Fruit fly (Drosophila melanogaster): Measurements from ENCODE around the gene Wnk.
A peak's percentile ranks its signal among the peaks of the same experiment; 100 is the strongest.

The Wnk gene

dm6 chr3L:21538893-21539244, 15.9 kb downstream of the Wnk start:
- no peak for TF ChIP-seq CG7101 (tag; optimal IDR thresholded peaks at IDR 0.05)
- no peak for TF ChIP-seq cnc (optimal IDR thresholded peaks at IDR 0.05)
- no peak for TF ChIP-seq tj (GFP tag; optimal IDR thresholded peaks at IDR 0.05)
- no peak for TF ChIP-seq toe (GFP tag; optimal IDR thresholded peaks at IDR 0.05)
- TF ChIP-seq kay (GFP tag; ENCODE audit: borderline replicate concordance): no peak
- no peak for TF ChIP-seq CG5204 (GFP tag; optimal IDR thresholded peaks at IDR 0.05)
- no peak for TF ChIP-seq CG11617 (GFP tag; optimal IDR thresholded peaks at IDR 0.05)
- TF ChIP-seq bab1 (GFP tag; optimal IDR thresholded peaks at IDR 0.05): no peak
- TF ChIP-seq CG14711 (tag; optimal IDR thresholded peaks at IDR 0.05): no peak

- TF ChIP-seq Crg-1 (GFP tag; optimal IDR thresholded peaks at IDR 0.05) (peak; percentile 19), CG1620 (GFP tag; optimal IDR thresholded peaks at IDR 0.05) (peak; percentile 51), CG5204 (GFP tag; optimal IDR thresholded peaks at IDR 0.05) (no peak), CG7045 (GFP tag; optimal IDR thresholded peaks at IDR 0.05) (no peak), cnc (optimal IDR thresholded peaks at IDR 0.05) (peak; percentile 81 to 95), CG12768 (GFP tag; optimal IDR thresholded peaks at IDR 0.05) (no peak), Mnt (GFP tag; optimal IDR thresholded peaks at IDR 0.05) (peak; percentile 33), CG14711 (tag; optimal IDR thresholded peaks at IDR 0.05) (peak; percentile 99), CG33017 (tag; optimal IDR thresholded peaks at IDR 0.05) (no peak), kay (GFP tag; ENCODE audit: borderline replicate concordance) (no peak), ovo (GFP tag; optimal IDR thresholded peaks at IDR 0.05) (peak; percentile 86), tj (GFP tag; optimal IDR thresholded peaks at IDR 0.05) (no peak), CG11617 (GFP tag; optimal IDR thresholded peaks at IDR 0.05) (peak; percentile 5), bab1 (GFP tag; optimal IDR thresholded peaks at IDR 0.05) (peak; percentile 70), pad (GFP tag; optimal IDR thresholded peaks at IDR 0.05) (peak; percentile 50), CG7101 (tag; optimal IDR thresholded peaks at IDR 0.05) (no peak)
These were observed 17.9 kb downstream of the Wnk start, which contains the start of gene Rpn10 for dm6 chr3L:21536857-21537256. TSS of gene Rpn10 (plus strand) at chr3L:21537000.

dm6 chr3L:21534360-21534759, 20.4 kb downstream of the Wnk start, which contains the start of gene ppk5:
TSS of gene ppk5 (plus strand) at chr3L:21534660.
- TF ChIP-seq toe (GFP tag; optimal IDR thresholded peaks at IDR 0.05): no peak
- TF ChIP-seq tj (GFP tag; optimal IDR thresholded peaks at IDR 0.05): no peak
- TF ChIP-seq Crg-1 (GFP tag; optimal IDR thresholded peaks at IDR 0.05): no peak
- TF ChIP-seq kay (GFP tag; ENCODE audit: borderline replicate concordance): no peak
- TF ChIP-seq CG7045 (GFP tag; optimal IDR thresholded peaks at IDR 0.05): no peak
- TF ChIP-seq CG7101 (tag; optimal IDR thresholded peaks at IDR 0.05): no peak
- TF ChIP-seq pad (GFP tag; optimal IDR thresholded peaks at IDR 0.05): no peak

- TF ChIP-seq bab1 (GFP tag; optimal IDR thresholded peaks at IDR 0.05): peak; percentile 58
- TF ChIP-seq CG11617 (GFP tag; optimal IDR thresholded peaks at IDR 0.05): no peak
These were observed 21.3 kb downstream of the Wnk start, which contains the start of gene Mkrn1 for dm6 chr3L:21533270-21533948. TSS of gene Mkrn1 (minus strand) at chr3L:21533713.

dm6 chr3L:21529108-21529507, 25.6 kb downstream of the Wnk start, which contains the start of gene Arv1:
TSS of gene Arv1 (minus strand) at chr3L:21529333.
- TF ChIP-seq CG33017 (tag; optimal IDR thresholded peaks at IDR 0.05): no peak
- no peak for TF ChIP-seq Mnt (GFP tag; optimal IDR thresholded peaks at IDR 0.05)
- TF ChIP-seq CG1620 (GFP tag; optimal IDR thresholded peaks at IDR 0.05): no peak
- no peak for TF ChIP-seq cnc (optimal IDR thresholded peaks at IDR 0.05)
- no peak for TF ChIP-seq CG12768 (GFP tag; optimal IDR thresholded peaks at IDR 0.05)
- no peak for TF ChIP-seq Crg-1 (GFP tag; optimal IDR thresholded peaks at IDR 0.05)
- peak; percentile 91 for TF ChIP-seq kay (GFP tag; ENCODE audit: borderline replicate concordance)
- TF ChIP-seq CG7101 (tag; optimal IDR thresholded peaks at IDR 0.05): no peak
- no peak for TF ChIP-seq pad (GFP tag; optimal IDR thresholded peaks at IDR 0.05)
- TF ChIP-seq CG7045 (GFP tag; optimal IDR thresholded peaks at IDR 0.05): no peak
- no peak for TF ChIP-seq toe (GFP tag; optimal IDR thresholded peaks at IDR 0.05)
- TF ChIP-seq bab1 (GFP tag; optimal IDR thresholded peaks at IDR 0.05): peak; percentile 28
- TF ChIP-seq CG11617 (GFP tag; optimal IDR thresholded peaks at IDR 0.05): no peak

dm6 chr3L:21524071-21524889, 30.4 kb downstream of the Wnk start:
- peak; percentile 19 for TF ChIP-seq Mnt (GFP tag; optimal IDR thresholded peaks at IDR 0.05)
- TF ChIP-seq CG14711 (tag; optimal IDR thresholded peaks at IDR 0.05): no peak
- TF ChIP-seq Crg-1 (GFP tag; optimal IDR thresholded peaks at IDR 0.05): peak; percentile 31
- no peak for TF ChIP-seq pad (GFP tag; optimal IDR thresholded peaks at IDR 0.05)
- no peak for TF ChIP-seq CG33017 (tag; optimal IDR thresholded peaks at IDR 0.05)
- TF ChIP-seq CG5204 (GFP tag; optimal IDR thresholded peaks at IDR 0.05): no peak
- TF ChIP-seq tj (GFP tag; optimal IDR thresholded peaks at IDR 0.05): no peak
- TF ChIP-seq CG7101 (tag; optimal IDR thresholded peaks at IDR 0.05): peak; percentile 42
- TF ChIP-seq CG7045 (GFP tag; optimal IDR thresholded peaks at IDR 0.05): peak; percentile 24
- peak; percentile 4 for TF ChIP-seq bab1 (GFP tag; optimal IDR thresholded peaks at IDR 0.05)
- peak; percentile 1 for TF ChIP-seq Clk (GFP tag; optimal IDR thresholded peaks at IDR 0.05)
- no peak for TF ChIP-seq ovo (GFP tag; optimal IDR thresholded peaks at IDR 0.05)
- TF ChIP-seq cnc (optimal IDR thresholded peaks at IDR 0.05): no peak
- TF ChIP-seq kay (GFP tag; ENCODE audit: borderline replicate concordance): no peak
- TF ChIP-seq CG1620 (GFP tag; optimal IDR thresholded peaks at IDR 0.05): peak; percentile 18
- peak; percentile 39 for TF ChIP-seq CG11617 (GFP tag; optimal IDR thresholded peaks at IDR 0.05)
- TF ChIP-seq CG12768 (GFP tag; optimal IDR thresholded peaks at IDR 0.05): peak; percentile 18
- TF ChIP-seq Hr96 (GFP tag; optimal IDR thresholded peaks at IDR 0.05): no peak
- TF ChIP-seq cic (GFP tag; optimal IDR thresholded peaks at IDR 0.05): peak; percentile 2
- no peak for TF ChIP-seq toe (GFP tag; optimal IDR thresholded peaks at IDR 0.05)
